Worm (Caenorhabditis elegans) whole organism, L2 larva: ENCODE measurements around the gene C01G10.9.
"Not testable (repeated sequence)": the region's sequence is repeated elsewhere in the genome, so short reads cannot be mapped to it uniquely, and the experiment has no call there.

ENCODE experiments used
- C34F6.9 ChIP-seq: fragments of 150-350 bp; optimal IDR thresholded peaks from 2 replicates; lab custom pipeline; 2014; ENCODE audit warnings: missing biosample characterization, missing genetic modification characterization
- F13H6.1 ChIP-seq: sonication (generic microtip); optimal IDR thresholded peaks from 2 replicates; lab custom pipeline; 2016; ENCODE audit warnings: missing genetic modification characterization, missing compliant biosample characterization
- R02D3.7 ChIP-seq: fragments of 150-350 bp; optimal IDR thresholded peaks from 2 replicates; lab custom pipeline; 2014; ENCODE audit warnings: missing biosample characterization, missing genetic modification characterization
- Y55F3AM.14 ChIP-seq: fragments of 200-800 bp; sonication (Bioruptor generic); optimal IDR thresholded peaks from 2 replicates; lab custom pipeline; 2018; ENCODE audit warnings: mild to moderate bottlenecking, missing genetic modification characterization, missing compliant biosample characterization
- ZK546.5 ChIP-seq: sonication (generic microtip); optimal IDR thresholded peaks from 2 replicates; lab custom pipeline; 2017; ENCODE audit warnings: missing biosample characterization, missing genetic modification characterization
- alr-1 ChIP-seq: fragments of 150-350 bp; optimal IDR thresholded peaks from 2 replicates; lab custom pipeline; 2014; ENCODE audit warnings: missing biosample characterization, missing genetic modification characterization
- aly-2 ChIP-seq: fragments of 150-350 bp; optimal IDR thresholded peaks from 2 replicates; lab custom pipeline; 2014; ENCODE audit warnings: missing biosample characterization, missing genetic modification characterization
- ama-1 ChIP-seq: fragments of 150-350 bp; optimal IDR thresholded peaks from 2 replicates; lab custom pipeline; 2018; ENCODE audit warnings: inconsistent platforms
- ceh-16 ChIP-seq: fragments of 150-350 bp; optimal IDR thresholded peaks from 2 replicates; lab custom pipeline; 2014; ENCODE audit warnings: missing biosample characterization, missing genetic modification characterization
- ceh-82 ChIP-seq: fragments of 150-350 bp; optimal IDR thresholded peaks from 2 replicates; lab custom pipeline; 2014; ENCODE audit warnings: missing biosample characterization, missing genetic modification characterization
- crh-2 ChIP-seq: sonication (generic microtip); optimal IDR thresholded peaks from 2 replicates; lab custom pipeline; 2017; ENCODE audit warnings: missing biosample characterization, missing genetic modification characterization
- dmd-4 ChIP-seq: sonication (generic microtip); optimal IDR thresholded peaks from 2 replicates; lab custom pipeline; 2017; ENCODE audit warnings: missing biosample characterization, missing genetic modification characterization
- egl-27 ChIP-seq: sonication (generic microtip); optimal IDR thresholded peaks from 3 replicates; lab custom pipeline; 2017; ENCODE audit warnings: missing biosample characterization, missing genetic modification reagents, missing genetic modification characterization
- elt-1 ChIP-seq: fragments of 150-350 bp; optimal IDR thresholded peaks from 2 replicates; lab custom pipeline; 2014; ENCODE audit warnings: missing biosample characterization, missing genetic modification characterization
- elt-3 ChIP-seq: sonication (generic microtip); optimal IDR thresholded peaks from 2 replicates; lab custom pipeline; 2017; ENCODE audit warnings: missing biosample characterization, missing genetic modification characterization
- fos-1 ChIP-seq: fragments of 150-350 bp; optimal IDR thresholded peaks from 2 replicates; lab custom pipeline; 2014; ENCODE audit warnings: missing biosample characterization, missing genetic modification characterization
- gmeb-1 ChIP-seq: fragments of 150-350 bp; optimal IDR thresholded peaks from 2 replicates; lab custom pipeline; 2014; ENCODE audit warnings: missing biosample characterization, missing genetic modification characterization
- lin-13 ChIP-seq: fragments of 150-350 bp; optimal IDR thresholded peaks from 2 replicates; lab custom pipeline; 2014; ENCODE audit warnings: missing biosample characterization, missing genetic modification reagents, missing genetic modification characterization
- lin-39 ChIP-seq: fragments of 150-350 bp; optimal IDR thresholded peaks from 2 replicates; lab custom pipeline; 2014; ENCODE audit warnings: missing biosample characterization, missing genetic modification reagents, missing genetic modification characterization
- lsy-2 ChIP-seq, 2 experiments: fragments of 150-350 bp in 1 of 2; sonication (generic microtip) in 1 of 2; optimal IDR thresholded peaks; 2 replicates each; lab custom pipeline; 2014 to 2017; ENCODE audit warnings: missing biosample characterization in 2 of 2, missing genetic modification characterization in 2 of 2
- mab-5 ChIP-seq: fragments of 150-350 bp; optimal IDR thresholded peaks from 2 replicates; lab custom pipeline; 2014; ENCODE audit warnings: missing biosample characterization, missing genetic modification characterization
- mbf-1 ChIP-seq: sonication (generic microtip); optimal IDR thresholded peaks from 2 replicates; lab custom pipeline; 2017; ENCODE audit warnings: missing biosample characterization, missing genetic modification characterization
- mdl-1 ChIP-seq, 2 experiments: fragments of 150-350 bp in 1 of 2; sonication (generic microtip) in 1 of 2; optimal IDR thresholded peaks; 2 replicates each; lab custom pipeline; 2017; ENCODE audit warnings: missing biosample characterization in 2 of 2, missing genetic modification characterization in 2 of 2
- nhr-10 ChIP-seq: sonication (generic microtip); optimal IDR thresholded peaks from 2 replicates; lab custom pipeline; 2017; ENCODE audit warnings: missing biosample characterization, missing genetic modification characterization
- nhr-11 ChIP-seq: fragments of 150-350 bp; optimal IDR thresholded peaks from 2 replicates; lab custom pipeline; 2014; ENCODE audit warnings: missing biosample characterization, missing genetic modification characterization
- nhr-12 ChIP-seq: fragments of 150-350 bp; optimal IDR thresholded peaks from 2 replicates; lab custom pipeline; 2014; ENCODE audit warnings: missing biosample characterization, missing genetic modification characterization
- nhr-129 ChIP-seq: fragments of 150-350 bp; optimal IDR thresholded peaks from 2 replicates; lab custom pipeline; 2014; ENCODE audit warnings: missing biosample characterization, missing genetic modification characterization
- nhr-21 ChIP-seq: fragments of 150-350 bp; optimal IDR thresholded peaks from 2 replicates; lab custom pipeline; 2014; ENCODE audit warnings: missing biosample characterization, missing genetic modification characterization
- nhr-23 ChIP-seq: fragments of 150-350 bp; optimal IDR thresholded peaks from 2 replicates; lab custom pipeline; 2014; ENCODE audit warnings: missing biosample characterization, missing genetic modification reagents, missing genetic modification characterization
- nhr-237 ChIP-seq: fragments of 150-350 bp; optimal IDR thresholded peaks from 2 replicates; lab custom pipeline; 2014; ENCODE audit warnings: missing biosample characterization, missing genetic modification characterization
- nhr-25 ChIP-seq: fragments of 150-350 bp; sonication (generic microtip); optimal IDR thresholded peaks from 3 replicates; lab custom pipeline; 2014; ENCODE audit warnings: missing biosample characterization, missing genetic modification characterization
- nhr-6 ChIP-seq: fragments of 150-350 bp; optimal IDR thresholded peaks from 2 replicates; lab custom pipeline; 2014; ENCODE audit warnings: missing biosample characterization, missing genetic modification characterization
- nhr-77 ChIP-seq: fragments of 150-350 bp; optimal IDR thresholded peaks from 2 replicates; lab custom pipeline; 2014; ENCODE audit warnings: missing biosample characterization, missing genetic modification characterization
- peb-1 ChIP-seq: fragments of 150-350 bp; optimal IDR thresholded peaks from 2 replicates; lab custom pipeline; 2014; ENCODE audit warnings: missing biosample characterization, missing genetic modification characterization
- sem-4 ChIP-seq: fragments of 150-350 bp; optimal IDR thresholded peaks from 2 replicates; lab custom pipeline; 2014; ENCODE audit warnings: missing biosample characterization, missing genetic modification reagents, missing genetic modification characterization
- skn-1 ChIP-seq: sonication (generic microtip); optimal IDR thresholded peaks from 2 replicates; lab custom pipeline; 2017; ENCODE audit warnings: missing biosample characterization, missing genetic modification characterization
- sma-3 ChIP-seq: sonication (generic microtip); optimal IDR thresholded peaks from 2 replicates; lab custom pipeline; 2016; ENCODE audit warnings: missing genetic modification reagents, missing genetic modification characterization, missing compliant biosample characterization
- sma-9 ChIP-seq, 2 experiments: fragments of 150-350 bp in 1 of 2; sonication (generic microtip) in 1 of 2; optimal IDR thresholded peaks; 2 replicates each; lab custom pipeline; 2014 to 2016; ENCODE audit warnings: missing genetic modification characterization in 2 of 2, mild to moderate bottlenecking in 1 of 2, missing biosample characterization in 1 of 2, missing compliant biosample characterization in 1 of 2, missing genetic modification reagents in 1 of 2, moderate library complexity in 1 of 2
- snpc-4 ChIP-seq: fragments of 150-350 bp; optimal IDR thresholded peaks from 2 replicates; lab custom pipeline; 2014; ENCODE audit warnings: missing biosample characterization, missing genetic modification characterization
- unc-39 ChIP-seq: fragments of 150-350 bp; optimal IDR thresholded peaks from 2 replicates; lab custom pipeline; 2014; ENCODE audit warnings: missing biosample characterization, missing genetic modification characterization
- unc-55 ChIP-seq: fragments of 150-350 bp; sonication (generic microtip); optimal IDR thresholded peaks from 3 replicates; lab custom pipeline; 2014; ENCODE audit warnings: missing biosample characterization, missing genetic modification reagents, missing genetic modification characterization
- unc-62 ChIP-seq: fragments of 150-350 bp; optimal IDR thresholded peaks from 2 replicates; lab custom pipeline; 2014; ENCODE audit warnings: missing biosample characterization, missing genetic modification reagents, missing genetic modification characterization
- zag-1 ChIP-seq: fragments of 150-350 bp; optimal IDR thresholded peaks from 2 replicates; lab custom pipeline; 2014; ENCODE audit warnings: missing biosample characterization, missing genetic modification characterization
- ztf-1 ChIP-seq: fragments of 200-800 bp; sonication (Bioruptor generic); conservative IDR thresholded peaks from 2 replicates; pipeline ENCODE4 v1.3.6; 2022; ENCODE audit warnings: missing genetic modification characterization, missing compliant biosample characterization
- ztf-11 ChIP-seq: sonication (generic microtip); optimal IDR thresholded peaks from 2 replicates; lab custom pipeline; 2017; ENCODE audit warnings: missing biosample characterization, missing genetic modification characterization
- ztf-4 ChIP-seq: fragments of 150-350 bp; optimal IDR thresholded peaks from 2 replicates; lab custom pipeline; 2014; ENCODE audit warnings: missing biosample characterization, missing genetic modification characterization

The C01G10.9 gene

DNA sequence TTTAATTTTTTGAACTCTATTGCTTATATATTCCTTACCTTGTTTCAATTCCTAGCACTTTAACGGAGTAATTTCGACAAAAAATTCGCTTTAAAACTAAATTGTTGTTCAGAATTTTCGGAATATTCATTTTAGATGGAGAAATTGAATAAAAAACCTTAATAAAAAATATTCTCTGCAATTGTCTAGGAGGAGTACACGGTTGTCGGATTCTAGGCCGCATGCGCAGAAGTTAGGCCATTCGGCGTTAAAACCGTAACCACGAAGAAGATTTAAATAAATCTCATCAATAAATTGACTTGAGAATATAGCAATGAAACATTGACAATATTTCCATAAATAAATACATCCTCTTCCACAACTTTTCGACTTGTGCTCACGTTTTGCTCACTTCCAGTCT lies at the start of gene C01G10.9, which contains the start of gene C01G10.10:
TSS of gene C01G10.9 (plus strand) at position 240 of the 400 bp plus-strand sequence.
TSS of gene C01G10.10 (minus strand) at position 151 of the 400 bp plus-strand sequence.
- TF ChIP-seq sma-9 (GFP tag; optimal IDR thresholded peaks at IDR 0.05; lab: Kevin White, UChicago), result peak; percentile 82
- no peak for TF ChIP-seq sma-9 (tag; optimal IDR thresholded peaks at IDR 0.05; lab: Kevin White, UChicago)
- TF ChIP-seq mab-5, result no peak
- TF ChIP-seq nhr-21 (tag; lab: Kevin White, UChicago), result no peak
- no peak for TF ChIP-seq unc-62
- no peak for TF ChIP-seq Y55F3AM.14 (GFP tag; lab: Kevin White, UChicago)
- peak; percentile 64 for TF ChIP-seq C34F6.9 (tag; lab: Kevin White, UChicago)
- TF ChIP-seq mdl-1 (tag; optimal IDR thresholded peaks at IDR 0.05; lab: Kevin White, UChicago), result no peak
- TF ChIP-seq snpc-4, result peak; percentile 50
- TF ChIP-seq peb-1 (tag; lab: Kevin White, UChicago), result no peak
- TF ChIP-seq gmeb-1 (tag; lab: Kevin White, UChicago), result peak; percentile 47
- peak; percentile 47 for TF ChIP-seq unc-55
- peak; percentile 13 to 75 for TF ChIP-seq lsy-2 (tag; optimal IDR thresholded peaks at IDR 0.05; lab: Kevin White, UChicago)
- peak; percentile 68 for TF ChIP-seq sma-3 (GFP tag; lab: Kevin White, UChicago)
- no peak for TF ChIP-seq elt-3
- peak; percentile 46 for TF ChIP-seq nhr-25 (tag; lab: Kevin White, UChicago)
- peak; percentile 9 for TF ChIP-seq fos-1
- TF ChIP-seq nhr-23 (tag; lab: Kevin White, UChicago), result no peak
- no peak for TF ChIP-seq alr-1 (tag; lab: Kevin White, UChicago)
- no peak for TF ChIP-seq dmd-4 (tag; lab: Kevin White, UChicago)
- TF ChIP-seq nhr-77, result no peak
- no peak for TF ChIP-seq skn-1 (tag; lab: Kevin White, UChicago)
- no peak for TF ChIP-seq ztf-4 (tag; lab: Kevin White, UChicago)
- no peak for TF ChIP-seq nhr-6 (tag; lab: Kevin White, UChicago)
- no peak for TF ChIP-seq unc-39
- no peak for TF ChIP-seq nhr-10
- no peak for TF ChIP-seq nhr-11 (tag; lab: Kevin White, UChicago)
- TF ChIP-seq F13H6.1, result peak; percentile 73
- peak; percentile 41 for TF ChIP-seq sem-4 (tag; lab: Kevin White, UChicago)
- TF ChIP-seq elt-1, result no peak
- no peak for TF ChIP-seq egl-27 (tag; lab: Kevin White, UChicago)
- no peak for TF ChIP-seq nhr-12
- no peak for TF ChIP-seq lin-39
- TF ChIP-seq ceh-16 (tag; lab: Kevin White, UChicago), result peak; percentile 13
- peak; percentile 51 for TF ChIP-seq lin-13 (GFP tag; lab: Kevin White, UChicago)
- TF ChIP-seq zag-1 (tag; lab: Kevin White, UChicago), result no peak
- TF ChIP-seq ztf-11 (tag; lab: Kevin White, UChicago), result no peak
- TF ChIP-seq crh-2 (tag; lab: Kevin White, UChicago), result peak; percentile 45
- no peak for TF ChIP-seq mbf-1 (tag; lab: Kevin White, UChicago)
- TF ChIP-seq nhr-129, result no peak
- TF ChIP-seq ZK546.5 (tag; lab: Kevin White, UChicago), result no peak
- no peak for TF ChIP-seq ama-1 (lab: Kevin White, UChicago)
- TF ChIP-seq ceh-82 (tag; lab: Kevin White, UChicago), result no peak
- TF ChIP-seq ztf-1 (GFP tag; lab: Robert Waterston, UW), result no peak
- no peak for TF ChIP-seq aly-2 (tag; lab: Kevin White, UChicago)
- no peak for TF ChIP-seq nhr-237
- TF ChIP-seq R02D3.7 (tag; lab: Kevin White, UChicago), result no peak

DNA sequence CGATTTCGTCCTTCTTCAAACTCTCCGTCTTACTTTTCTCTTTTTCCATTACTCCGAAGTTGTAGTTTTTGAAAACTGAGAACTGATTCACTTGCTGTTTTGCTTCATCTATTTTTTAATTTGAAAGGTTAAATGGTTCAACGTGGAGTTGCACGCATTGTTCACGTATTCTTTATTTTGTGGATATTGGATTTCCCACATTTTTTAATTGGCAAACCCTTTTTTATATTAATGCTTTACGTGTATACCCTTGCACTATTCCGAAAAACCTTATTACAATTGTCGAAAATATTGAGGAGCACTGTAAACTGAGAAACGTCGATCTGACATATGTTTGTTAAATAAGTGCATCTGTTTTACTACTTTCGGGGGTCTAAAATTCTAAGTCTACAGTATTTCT lies 45.6 kb upstream of the C01G10.9 start, which contains the start of gene melo-3:
TSS of gene melo-3 (minus strand) at position 101 of the 400 bp plus-strand sequence.
- not testable (repeated sequence) for TF ChIP-seq egl-27 (tag; lab: Kevin White, UChicago); lsy-2 (tag; optimal IDR thresholded peaks at IDR 0.05; lab: Kevin White, UChicago); dmd-4 (tag; lab: Kevin White, UChicago)
